Fruit fly (Drosophila melanogaster) S2 (cell line): ENCODE results near the gene mRpL10.
A peak's percentile ranks its signal among the peaks of the same experiment; 100 is the strongest.

ENCODE experiments used
- CG8478 ChIP-seq: fragments of >200 bp; optimal IDR thresholded peaks from 2 replicates; lab custom pipeline; 2018
- CTCF ChIP-seq, 2 experiments: fragments of >200 bp; optimal IDR thresholded peaks; 2 replicates each; lab custom pipeline; 2018

The mRpL10 gene

dm6 chr2L:203529-204127, at the start of gene mRpL10:
Gene mRpL10, plus strand, starts transcription at chr2L:203779.
- peak in 1 of 2 experiments; percentile 25 for TF ChIP-seq CTCF (optimal IDR thresholded peaks at IDR 0.05; lab: Kevin White, UChicago)
- no peak for TF ChIP-seq CG8478

- TF ChIP-seq CTCF (optimal IDR thresholded peaks at IDR 0.05; lab: Kevin White, UChicago) (no peak), CG8478 (no peak)
Observed at dm6 chr2L:155215-155712, 48.3 kb upstream of the mRpL10 start, which contains the start of gene Pus10. Gene Pus10, minus strand, starts transcription at chr2L:155305.

- TF ChIP-seq CG8478 (no peak), CTCF (optimal IDR thresholded peaks at IDR 0.05; lab: Kevin White, UChicago) (no peak)
Observed at dm6 chr2L:155994-156393, 47.6 kb upstream of the mRpL10 start, which contains the start of gene CG3436. Gene CG3436, plus strand, starts transcription at chr2L:156029.

- TF ChIP-seq CTCF (optimal IDR thresholded peaks at IDR 0.05; lab: Kevin White, UChicago) (peak in 1 of 2 experiments; percentile 5), CG8478 (no peak)
Observed at dm6 chr2L:158649-159257, 44.8 kb upstream of the mRpL10 start, which contains the start of the genes CG33635 and spen. Gene CG33635, minus strand, starts transcription at chr2L:158664. Gene spen, plus strand, starts transcription at chr2L:159032.

DNA sequence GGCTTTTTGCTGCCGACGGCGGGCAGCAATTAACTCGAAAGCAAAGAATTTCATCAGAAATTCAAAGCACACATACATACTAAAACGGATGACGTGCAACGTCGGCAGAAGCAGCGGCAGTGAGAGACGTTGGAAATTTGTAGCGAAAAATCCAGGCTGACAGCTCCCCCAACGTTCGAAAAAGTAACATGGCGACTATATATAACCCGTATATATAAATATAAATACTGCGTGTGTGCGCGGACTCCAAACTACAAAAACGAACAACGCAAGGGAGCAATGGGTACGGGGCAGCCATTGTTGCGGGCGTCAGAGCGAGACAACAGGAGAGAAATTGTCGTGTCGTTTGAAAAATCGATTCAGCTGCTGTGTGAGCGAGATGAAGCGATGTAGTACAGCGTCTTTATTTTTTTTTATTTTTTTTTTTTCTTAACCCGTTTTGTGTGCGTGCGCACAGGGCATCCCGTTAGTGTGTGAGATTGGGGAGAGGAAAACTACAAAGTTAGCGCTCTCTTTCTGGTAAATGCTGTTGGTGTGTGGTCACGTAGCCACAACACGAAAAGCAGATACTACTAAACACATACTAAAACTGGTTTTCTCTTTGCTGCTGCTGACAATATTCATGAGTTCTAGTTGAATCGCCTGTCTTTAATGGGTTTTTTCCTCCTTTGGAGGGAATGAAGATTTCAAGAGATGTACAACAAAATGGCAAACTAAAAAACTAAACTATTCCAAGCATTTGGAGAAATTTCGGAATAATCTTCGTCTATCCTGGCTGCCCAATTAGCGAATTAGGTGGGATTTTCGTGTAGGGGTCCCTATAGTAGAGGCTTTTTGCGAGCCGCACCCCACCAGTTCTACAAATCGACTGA, 42.8 kb upstream of the mRpL10 start:
- TF ChIP-seq CTCF (optimal IDR thresholded peaks at IDR 0.05; lab: Kevin White, UChicago) (no peak), CG8478 (peak; percentile 29)

- no peak for TF ChIP-seq CG8478
- TF ChIP-seq CTCF (optimal IDR thresholded peaks at IDR 0.05; lab: Kevin White, UChicago), result no peak
Observed at dm6 chr2L:161453-162175, 42.0 kb upstream of the mRpL10 start.

- TF ChIP-seq CG8478 (no peak), CTCF (optimal IDR thresholded peaks at IDR 0.05; lab: Kevin White, UChicago) (no peak)
Observed at dm6 chr2L:162208-162607, 41.4 kb upstream of the mRpL10 start.

DNA sequence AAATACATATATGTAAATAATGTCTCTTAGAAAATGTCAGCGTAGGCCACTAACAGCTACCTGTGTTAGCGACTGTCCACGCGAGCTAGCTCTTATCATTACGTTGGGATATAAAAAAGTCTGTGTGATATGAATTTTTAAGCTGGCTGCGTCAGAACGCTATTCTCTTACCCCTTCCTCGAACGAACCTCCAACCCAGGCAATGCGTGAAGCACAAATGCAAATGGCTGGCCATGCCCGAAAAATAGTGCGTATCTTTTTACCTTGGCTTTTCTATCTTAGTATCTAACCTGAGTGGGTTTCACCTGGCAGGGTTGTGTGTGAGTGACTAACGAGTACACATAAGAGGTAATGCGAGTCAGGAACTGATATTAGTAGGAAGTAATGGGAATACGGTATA, 40.4 kb upstream of the mRpL10 start:
- TF ChIP-seq CG8478, result no peak
- no peak for TF ChIP-seq CTCF (optimal IDR thresholded peaks at IDR 0.05; lab: Kevin White, UChicago)

DNA sequence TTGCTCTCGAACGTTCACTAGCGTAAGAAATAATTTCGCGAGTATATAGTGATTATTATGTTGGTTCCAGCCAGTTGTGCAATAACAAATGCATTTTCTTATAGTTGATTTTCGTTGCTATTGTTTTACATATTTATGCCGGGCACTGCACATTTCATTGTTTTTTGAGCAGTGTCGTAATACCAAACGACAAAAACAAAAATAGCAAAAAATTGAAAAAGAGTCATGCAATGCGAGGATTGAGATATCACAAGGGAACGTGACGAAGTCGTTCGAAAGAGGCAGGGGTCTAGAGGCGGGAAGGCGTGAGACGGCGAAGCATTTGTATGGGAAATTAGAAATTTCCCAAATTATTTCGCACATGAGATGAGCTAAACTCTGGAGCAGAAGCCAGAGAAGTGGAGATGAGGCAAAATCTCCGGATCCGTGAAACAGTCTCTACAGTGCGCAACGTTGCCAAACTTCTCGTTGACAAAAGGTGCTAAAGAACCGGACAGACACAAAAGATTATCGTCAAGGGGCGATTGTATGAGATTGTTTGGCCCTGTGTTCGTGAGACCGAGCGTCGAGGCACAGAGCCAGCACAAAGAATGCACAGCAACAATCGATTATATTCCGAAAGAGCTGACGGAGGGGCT, 38.2 kb upstream of the mRpL10 start:
- no peak for TF ChIP-seq CG8478
- no peak for TF ChIP-seq CTCF (optimal IDR thresholded peaks at IDR 0.05; lab: Kevin White, UChicago)

dm6 chr2L:166115-167069, 37.2 kb upstream of the mRpL10 start:
- TF ChIP-seq CG8478 (no peak), CTCF (optimal IDR thresholded peaks at IDR 0.05; lab: Kevin White, UChicago) (no peak)

DNA sequence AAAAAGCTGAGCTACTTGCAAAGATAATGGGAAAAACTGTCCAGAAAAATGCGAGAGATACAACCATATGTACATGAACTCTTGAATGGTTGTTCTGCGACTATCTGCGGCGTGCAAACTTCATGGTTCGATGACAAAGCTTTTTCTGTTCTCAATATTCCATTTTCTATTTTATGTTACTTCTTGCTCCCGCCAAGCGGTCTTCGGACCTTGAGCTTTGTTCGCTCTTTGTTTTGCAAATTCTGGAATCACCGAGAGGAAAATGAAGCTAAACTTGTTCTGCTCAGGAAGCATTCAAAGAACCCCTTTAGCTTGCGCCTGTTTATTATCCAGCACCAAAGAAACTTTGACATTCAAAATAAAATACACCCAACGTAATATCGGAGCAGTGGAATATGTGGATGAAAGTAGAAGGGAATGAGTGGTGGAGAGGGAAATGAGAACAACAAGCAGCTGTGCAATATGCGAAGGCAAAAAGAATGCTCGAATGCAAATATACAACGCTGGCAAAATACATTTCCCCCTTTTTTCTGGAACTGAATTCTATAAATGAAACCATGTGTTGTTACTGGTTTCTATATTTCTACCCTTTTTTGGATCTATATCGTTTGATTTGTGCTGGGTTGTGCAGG, 35.2 kb upstream of the mRpL10 start:
- no peak for TF ChIP-seq CG8478
- no peak for TF ChIP-seq CTCF (optimal IDR thresholded peaks at IDR 0.05; lab: Kevin White, UChicago)

DNA sequence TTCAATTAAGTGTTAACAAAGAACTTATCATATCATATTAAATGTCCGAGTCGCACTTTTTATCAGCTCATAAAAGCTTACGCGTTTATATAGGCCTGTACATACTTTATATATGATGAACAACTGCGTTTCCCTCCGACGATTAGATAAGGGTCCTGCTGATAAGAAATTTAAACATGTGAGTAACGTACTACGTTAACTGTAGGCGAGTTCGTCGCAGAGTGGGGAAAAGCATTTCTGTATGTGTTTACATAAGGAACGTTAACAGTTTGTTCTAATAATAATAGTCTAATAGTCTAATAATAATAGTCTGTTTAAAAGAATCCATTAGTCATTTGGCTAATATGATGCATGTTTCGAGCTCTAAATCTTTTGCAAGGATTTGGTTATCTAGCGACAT, 33.2 kb upstream of the mRpL10 start:
- TF ChIP-seq CG8478, result no peak
